Fruit fly (Drosophila melanogaster): Measurements from ENCODE around the gene Sfp26Ac.

DNA sequence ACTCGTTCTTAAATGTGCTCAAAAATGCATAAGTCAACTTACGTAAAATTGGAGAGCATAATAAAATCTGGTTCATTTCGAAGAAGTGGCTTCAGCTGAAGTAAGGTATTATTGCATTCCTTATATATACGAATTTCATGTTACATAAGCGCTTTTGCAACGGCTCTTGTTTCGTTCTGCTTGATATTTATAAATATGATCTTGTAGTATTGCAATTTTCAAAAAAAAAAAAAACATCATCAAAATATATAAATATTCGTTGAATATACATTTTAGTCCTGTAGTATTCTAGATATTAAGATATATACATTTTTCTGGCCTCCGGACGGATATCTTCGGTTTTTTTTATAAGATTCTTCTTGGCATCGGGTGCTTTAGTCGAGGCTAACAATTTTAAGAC, 9.2 kb upstream of the Sfp26Ac start, which contains the start of gene Acp26Aa:
- no peak for TF ChIP-seq CG8478 (optimal IDR thresholded peaks at IDR 0.05)
- TF ChIP-seq CTCF (optimal IDR thresholded peaks at IDR 0.05) = no peak
